Fruit fly (Drosophila melanogaster) whole organism, prepupa: ENCODE results near the gene AGO2.

Experiments used
- CG10631 ChIP-seq: fragments of 200-800 bp; sonication (Bioruptor generic); optimal IDR thresholded peaks from 2 replicates; lab custom pipeline; 2016; ENCODE audit warnings: missing biosample characterization, missing genetic modification characterization
- CG10669 ChIP-seq: fragments of 200-800 bp; sonication (Bioruptor generic); optimal IDR thresholded peaks from 3 replicates; lab custom pipeline; 2018; ENCODE audit warnings: missing biosample characterization, mild to moderate bottlenecking, missing genetic modification characterization, moderate library complexity
- CG11294 ChIP-seq: fragments of 200-800 bp; sonication (Bioruptor generic); IDR thresholded peaks from 2 replicates; pipeline ENCODE4 v1.3.6; 2022; ENCODE audit warnings: missing biosample characterization, missing genetic modification characterization
- CG11762 ChIP-seq: fragments of 200-800 bp; sonication (Bioruptor generic); optimal IDR thresholded peaks from 3 replicates; lab custom pipeline; 2016; ENCODE audit warnings: missing biosample characterization, missing genetic modification characterization; ENCODE audit not compliant: insufficient read depth
- CG11902 ChIP-seq: fragments of 200-800 bp; sonication (Bioruptor generic); optimal IDR thresholded peaks from 3 replicates; lab custom pipeline; 2016; ENCODE audit warnings: missing biosample characterization, missing genetic modification characterization
- CG15336 ChIP-seq: fragments of 200-800 bp; sonication (Bioruptor generic); IDR thresholded peaks from 2 replicates; pipeline ENCODE4 v1.3.6; 2022; ENCODE audit warnings: missing biosample characterization, missing genetic modification characterization
- CG1621 ChIP-seq: fragments of 200-800 bp; sonication (Bioruptor generic); optimal IDR thresholded peaks from 3 replicates; lab custom pipeline; 2018; ENCODE audit warnings: missing biosample characterization, mild to moderate bottlenecking, missing genetic modification characterization
- CG16779 ChIP-seq: fragments of 200-800 bp; sonication (Bioruptor generic); optimal IDR thresholded peaks from 3 replicates; lab custom pipeline; 2017; ENCODE audit warnings: missing biosample characterization, mild to moderate bottlenecking, missing genetic modification characterization
- CG3032 ChIP-seq: fragments of 200-800 bp; optimal IDR thresholded peaks from 2 replicates; lab custom pipeline; 2019; ENCODE audit warnings: missing biosample characterization, mild to moderate bottlenecking, missing genetic modification characterization, moderate library complexity
- CG31627 ChIP-seq: fragments of 200-800 bp; sonication (Bioruptor generic); optimal IDR thresholded peaks from 3 replicates; lab custom pipeline; 2016; ENCODE audit warnings: missing biosample characterization, missing genetic modification characterization
- CG32006 ChIP-seq: fragments of 200-800 bp; sonication (Bioruptor generic); optimal IDR thresholded peaks from 3 replicates; lab custom pipeline; 2017; ENCODE audit warnings: missing biosample characterization, mild to moderate bottlenecking, missing genetic modification characterization
- CG3919 ChIP-seq: fragments of 200-800 bp; sonication (Bioruptor generic); optimal IDR thresholded peaks from 3 replicates; lab custom pipeline; 2016; ENCODE audit warnings: missing biosample characterization, missing genetic modification characterization
- CG4318 ChIP-seq: fragments of 200-800 bp; sonication (Bioruptor generic); optimal IDR thresholded peaks from 3 replicates; lab custom pipeline; 2017; ENCODE audit warnings: missing biosample characterization, mild to moderate bottlenecking, missing genetic modification characterization
- CG6163 ChIP-seq: fragments of 200-800 bp; sonication (Bioruptor generic); IDR thresholded peaks from 3 replicates; pipeline ENCODE4 v1.3.6; 2022; ENCODE audit warnings: missing biosample characterization, missing genetic modification characterization
- CG6808 ChIP-seq: fragments of 200-800 bp; sonication (Bioruptor generic); optimal IDR thresholded peaks from 3 replicates; lab custom pipeline; 2017; ENCODE audit warnings: missing biosample characterization, missing genetic modification characterization, mild to moderate bottlenecking, moderate library complexity, missing genetic modification reagents
- CG6854 ChIP-seq: fragments of 200-800 bp; sonication (Bioruptor generic); optimal IDR thresholded peaks from 2 replicates; lab custom pipeline; 2017; ENCODE audit warnings: missing biosample characterization, mild to moderate bottlenecking, missing genetic modification characterization
- CG7368 ChIP-seq: fragments of 200-800 bp; sonication (Bioruptor generic); optimal IDR thresholded peaks from 3 replicates; lab custom pipeline; 2016; ENCODE audit warnings: missing biosample characterization, missing genetic modification characterization
- CG8119 ChIP-seq: fragments of 200-800 bp; sonication (Bioruptor generic); IDR thresholded peaks from 3 replicates; pipeline ENCODE4 v1.3.6; 2022; ENCODE audit warnings: missing biosample characterization, missing genetic modification characterization
- CG8319 ChIP-seq: fragments of 200-800 bp; sonication (Bioruptor generic); optimal IDR thresholded peaks from 3 replicates; lab custom pipeline; 2016; ENCODE audit warnings: missing biosample characterization, missing genetic modification characterization
- CG9139 ChIP-seq: fragments of 200-800 bp; sonication (Bioruptor generic); optimal IDR thresholded peaks from 3 replicates; lab custom pipeline; 2017; ENCODE audit warnings: missing biosample characterization, mild to moderate bottlenecking, missing genetic modification characterization
- Eip75B ChIP-seq: fragments of 200-800 bp; sonication (Bioruptor generic); optimal IDR thresholded peaks from 3 replicates; lab custom pipeline; 2016; ENCODE audit warnings: missing biosample characterization, missing genetic modification characterization
- Eip78C ChIP-seq: fragments of 200-800 bp; sonication (Bioruptor generic); peaks from one replicate; lab custom pipeline; 2016; ENCODE audit warnings: missing biosample characterization, missing genetic modification characterization
- Eip93F ChIP-seq: fragments of 200-800 bp; sonication (Bioruptor generic); optimal IDR thresholded peaks from 2 replicates; lab custom pipeline; 2016; ENCODE audit warnings: missing biosample characterization, mild to moderate bottlenecking, missing genetic modification characterization
- Ets21C ChIP-seq: fragments of 200-800 bp; sonication (Bioruptor generic); optimal IDR thresholded peaks from 3 replicates; lab custom pipeline; 2016; ENCODE audit warnings: missing biosample characterization, missing genetic modification characterization
- Ets96B ChIP-seq: fragments of 200-800 bp; optimal IDR thresholded peaks from 2 replicates; lab custom pipeline; 2019; ENCODE audit warnings: missing biosample characterization, mild to moderate bottlenecking, missing genetic modification characterization, moderate library complexity
- Gug ChIP-seq: fragments of 200-800 bp; sonication (Bioruptor generic); IDR thresholded peaks from 2 replicates; pipeline ENCODE4 v1.3.6; 2022; ENCODE audit warnings: missing biosample characterization, missing genetic modification characterization
- Hr38 ChIP-seq: sonication (Bioruptor generic); optimal IDR thresholded peaks from 2 replicates; lab custom pipeline; 2016; ENCODE audit warnings: missing biosample characterization, missing genetic modification characterization
- Hr39 ChIP-seq: fragments of 200-800 bp; sonication (Bioruptor generic); optimal IDR thresholded peaks from 2 replicates; lab custom pipeline; 2016; ENCODE audit warnings: missing biosample characterization, missing genetic modification characterization
- Lpt ChIP-seq: fragments of 200-800 bp; sonication (Bioruptor generic); optimal IDR thresholded peaks from 3 replicates; lab custom pipeline; 2016; ENCODE audit warnings: missing biosample characterization, missing genetic modification characterization
- Met ChIP-seq: fragments of 200-800 bp; sonication (Bioruptor generic); optimal IDR thresholded peaks from 3 replicates; lab custom pipeline; 2016; ENCODE audit warnings: missing biosample characterization, missing genetic modification characterization
- OdsH ChIP-seq: fragments of 200-800 bp; sonication (Bioruptor generic); optimal IDR thresholded peaks from 3 replicates; lab custom pipeline; 2016; ENCODE audit warnings: missing biosample characterization, missing genetic modification characterization
- Smox ChIP-seq: fragments of 200-800 bp; sonication (Bioruptor generic); optimal IDR thresholded peaks from 3 replicates; lab custom pipeline; 2016; ENCODE audit warnings: missing biosample characterization, missing genetic modification characterization
- Sox102F ChIP-seq: fragments of 200-800 bp; sonication (Bioruptor generic); optimal IDR thresholded peaks from 2 replicates; lab custom pipeline; 2016; ENCODE audit warnings: missing biosample characterization, mild to moderate bottlenecking, missing genetic modification characterization
- Sox14 ChIP-seq: fragments of 200-800 bp; sonication (Bioruptor generic); optimal IDR thresholded peaks from 3 replicates; lab custom pipeline; 2016; ENCODE audit warnings: missing biosample characterization, missing genetic modification characterization
- Sox15 ChIP-seq: fragments of 200-800 bp; sonication (Bioruptor generic); optimal IDR thresholded peaks from 3 replicates; lab custom pipeline; 2016; ENCODE audit warnings: missing biosample characterization, missing genetic modification characterization
- achi ChIP-seq: fragments of 200-800 bp; sonication (Bioruptor generic); optimal IDR thresholded peaks from 3 replicates; lab custom pipeline; 2016; ENCODE audit warnings: missing biosample characterization, missing genetic modification characterization
- acj6 ChIP-seq: fragments of 200-800 bp; sonication (Bioruptor generic); optimal IDR thresholded peaks from 3 replicates; lab custom pipeline; 2016; ENCODE audit warnings: missing biosample characterization, missing genetic modification characterization
- cyc ChIP-seq: fragments of 200-800 bp; sonication (Bioruptor generic); optimal IDR thresholded peaks from 3 replicates; lab custom pipeline; 2016; ENCODE audit warnings: missing biosample characterization, missing genetic modification characterization
- dac ChIP-seq: fragments of 200-800 bp; sonication (Bioruptor generic); optimal IDR thresholded peaks from 2 replicates; lab custom pipeline; 2017; ENCODE audit warnings: missing biosample characterization, mild to moderate bottlenecking, missing genetic modification characterization
- dsx ChIP-seq: fragments of 200-800 bp; optimal IDR thresholded peaks from 3 replicates; lab custom pipeline; 2019; ENCODE audit warnings: missing biosample characterization, mild to moderate bottlenecking, missing genetic modification characterization, moderate library complexity; ENCODE audit not compliant: poor library complexity, severe bottlenecking
- eg ChIP-seq: fragments of 200-800 bp; sonication (Bioruptor generic); IDR thresholded peaks from 3 replicates; pipeline ENCODE4 v1.3.6; 2022; ENCODE audit warnings: missing biosample characterization, missing genetic modification characterization
- fd59A ChIP-seq: fragments of 200-800 bp; sonication (Bioruptor generic); optimal IDR thresholded peaks from 2 replicates; lab custom pipeline; 2017; ENCODE audit warnings: missing biosample characterization, mild to moderate bottlenecking, missing genetic modification characterization, missing genetic modification reagents
- fkh ChIP-seq: fragments of 200-800 bp; sonication (Bioruptor generic); optimal IDR thresholded peaks from 3 replicates; lab custom pipeline; 2017; ENCODE audit warnings: missing biosample characterization, mild to moderate bottlenecking, missing genetic modification characterization, moderate library complexity
- lz ChIP-seq: fragments of 200-800 bp; sonication (Bioruptor generic); optimal IDR thresholded peaks from 3 replicates; lab custom pipeline; 2016; ENCODE audit warnings: missing biosample characterization, missing genetic modification characterization
- pdm3 ChIP-seq: fragments of 200-800 bp; sonication (Bioruptor generic); optimal IDR thresholded peaks from 3 replicates; lab custom pipeline; 2016; ENCODE audit warnings: missing biosample characterization, missing genetic modification characterization
- salr ChIP-seq, 2 experiments: fragments of 200-800 bp; sonication (Bioruptor generic); optimal IDR thresholded peaks; 3 replicates each; lab custom pipeline; 2016 to 2018; ENCODE audit warnings: missing biosample characterization in 2 of 2, missing genetic modification characterization in 2 of 2, mild to moderate bottlenecking in 1 of 2
- spab ChIP-seq: fragments of 200-800 bp; sonication (Bioruptor generic); optimal IDR thresholded peaks from 2 replicates; lab custom pipeline; 2017; ENCODE audit warnings: missing biosample characterization, mild to moderate bottlenecking, missing genetic modification characterization, missing genetic modification reagents
- ss ChIP-seq, 2 experiments: fragments of 200-800 bp; sonication (Bioruptor generic); optimal IDR thresholded peaks; 2 replicates in 1 of 2; 3 replicates in 1 of 2; lab custom pipeline; 2017 to 2018; ENCODE audit warnings: mild to moderate bottlenecking in 2 of 2, missing biosample characterization in 2 of 2, missing genetic modification characterization in 2 of 2, moderate library complexity in 1 of 2
- svp ChIP-seq: fragments of 200-800 bp; sonication (Bioruptor generic); peaks from one replicate; lab custom pipeline; 2016; ENCODE audit warnings: missing biosample characterization, missing genetic modification characterization
- topi ChIP-seq: fragments of 200-800 bp; sonication (Bioruptor generic); optimal IDR thresholded peaks from 3 replicates; lab custom pipeline; 2016; ENCODE audit warnings: missing biosample characterization, missing genetic modification characterization
- vri ChIP-seq: fragments of 200-800 bp; sonication (Bioruptor generic); optimal IDR thresholded peaks from 3 replicates; lab custom pipeline; 2016; ENCODE audit warnings: missing biosample characterization, mild to moderate bottlenecking, missing genetic modification characterization

The AGO2 gene

dm6 chr3L:15553993-15554644, at the start of gene AGO2:
Gene AGO2 (plus strand): TSS chr3L:15554113.
- no peak for TF ChIP-seq CG4318 (GFP tag; lab: Kevin White, UChicago)
- peak; percentile 56 for TF ChIP-seq dac (GFP tag; lab: Kevin White, UChicago)
- TF ChIP-seq Eip75B (GFP tag; lab: Kevin White, UChicago) = peak; percentile 54
- no peak for TF ChIP-seq Ets21C (GFP tag; lab: Kevin White, UChicago)
- peak; percentile 80 for TF ChIP-seq CG9139 (GFP tag; lab: Kevin White, UChicago)
- TF ChIP-seq CG6808 = peak; percentile 91
- TF ChIP-seq Met = peak; percentile 19
- peak; percentile 91; the same call in 2 of the 3 replicates for TF ChIP-seq eg (GFP tag; lab: Robert Waterston, UW)
- peak; percentile 87 for TF ChIP-seq CG10669 (GFP tag; lab: Kevin White, UChicago)
- peak; percentile 85 for TF ChIP-seq CG3919 (GFP tag; lab: Kevin White, UChicago)
- TF ChIP-seq Sox102F (GFP tag; lab: Kevin White, UChicago) = no peak
- TF ChIP-seq CG3032 (tag; lab: Kevin White, UChicago) = peak; percentile 85
- no peak for TF ChIP-seq CG10631
- peak; percentile 78 for TF ChIP-seq CG11762
- TF ChIP-seq OdsH (GFP tag; lab: Kevin White, UChicago) = no peak
- no peak for TF ChIP-seq Hr39 (GFP tag; lab: Kevin White, UChicago)
- no peak for TF ChIP-seq fd59A (GFP tag; lab: Kevin White, UChicago)
- TF ChIP-seq ss (GFP tag; optimal IDR thresholded peaks at IDR 0.05; lab: Kevin White, UChicago) = peak in 1 of 2 experiments; percentile 94
- TF ChIP-seq Eip93F (GFP tag; lab: Kevin White, UChicago) = no peak
- no peak for TF ChIP-seq pdm3 (GFP tag; lab: Kevin White, UChicago)
- peak; percentile 65 for TF ChIP-seq CG1621 (tag; lab: Kevin White, UChicago)
- TF ChIP-seq Sox15 = no peak
- no peak for TF ChIP-seq CG11902 (GFP tag; lab: Kevin White, UChicago)
- peak; percentile 55 for TF ChIP-seq svp (GFP tag; lab: Kevin White, UChicago)
- TF ChIP-seq acj6 (GFP tag; lab: Kevin White, UChicago) = no peak
- no peak for TF ChIP-seq lz (GFP tag; lab: Kevin White, UChicago)
- TF ChIP-seq Eip78C (GFP tag; lab: Kevin White, UChicago) = peak; percentile 59
- peak; percentile 91 for TF ChIP-seq spab
- TF ChIP-seq CG32006 (GFP tag; lab: Kevin White, UChicago) = no peak
- peak; percentile 50 for TF ChIP-seq topi
- no peak for TF ChIP-seq salr (GFP tag; optimal IDR thresholded peaks at IDR 0.05; lab: Kevin White, UChicago)
- TF ChIP-seq achi (GFP tag; lab: Kevin White, UChicago) = no peak
- TF ChIP-seq Lpt (GFP tag; lab: Kevin White, UChicago) = peak; percentile 87
- TF ChIP-seq CG6854 = peak; percentile 67
- TF ChIP-seq Gug (GFP tag; lab: Robert Waterston, UW) = peak; percentile 81
- no peak for TF ChIP-seq fkh (GFP tag; lab: Kevin White, UChicago)
- no peak for TF ChIP-seq CG31627 (GFP tag; lab: Kevin White, UChicago)
- no peak for TF ChIP-seq CG8119 (GFP tag; lab: Robert Waterston, UW)
- TF ChIP-seq CG15336 (GFP tag; lab: Robert Waterston, UW) = peak; percentile 44; the same call in 1 of the 2 replicates
- TF ChIP-seq CG16779 (tag; lab: Kevin White, UChicago) = peak; percentile 62
- no peak for TF ChIP-seq Smox
- peak; percentile 18 for TF ChIP-seq Sox14 (GFP tag; lab: Kevin White, UChicago)
- peak; percentile 30 for TF ChIP-seq vri (GFP tag; lab: Kevin White, UChicago)
- no peak; the same call in 1 of the 2 replicates for TF ChIP-seq CG11294
- TF ChIP-seq Ets96B = peak; percentile 47
- TF ChIP-seq CG6163 (GFP tag; lab: Robert Waterston, UW) = no peak
- peak; percentile 94 for TF ChIP-seq dsx (GFP tag; lab: Kevin White, UChicago)
- no peak for TF ChIP-seq Hr38 (GFP tag; lab: Kevin White, UChicago)
- no peak for TF ChIP-seq cyc
- peak; percentile 84 for TF ChIP-seq CG7368
- TF ChIP-seq CG8319 (GFP tag; lab: Kevin White, UChicago) = peak; percentile 71
